Fruit fly (Drosophila melanogaster) whole organism, prepupa: ENCODE results near the gene Dsp1.

Source experiments
- CG6854 ChIP-seq: fragments of 200-800 bp; sonication (Bioruptor generic); optimal IDR thresholded peaks from 2 replicates; lab custom pipeline; 2017; ENCODE audit warnings: missing biosample characterization, mild to moderate bottlenecking, missing genetic modification characterization
- CG9139 ChIP-seq: fragments of 200-800 bp; sonication (Bioruptor generic); optimal IDR thresholded peaks from 3 replicates; lab custom pipeline; 2017; ENCODE audit warnings: missing biosample characterization, mild to moderate bottlenecking, missing genetic modification characterization
- Eip75B ChIP-seq: fragments of 200-800 bp; sonication (Bioruptor generic); optimal IDR thresholded peaks from 3 replicates; lab custom pipeline; 2016; ENCODE audit warnings: missing biosample characterization, missing genetic modification characterization
- dac ChIP-seq: fragments of 200-800 bp; sonication (Bioruptor generic); optimal IDR thresholded peaks from 2 replicates; lab custom pipeline; 2017; ENCODE audit warnings: missing biosample characterization, mild to moderate bottlenecking, missing genetic modification characterization

DNA sequence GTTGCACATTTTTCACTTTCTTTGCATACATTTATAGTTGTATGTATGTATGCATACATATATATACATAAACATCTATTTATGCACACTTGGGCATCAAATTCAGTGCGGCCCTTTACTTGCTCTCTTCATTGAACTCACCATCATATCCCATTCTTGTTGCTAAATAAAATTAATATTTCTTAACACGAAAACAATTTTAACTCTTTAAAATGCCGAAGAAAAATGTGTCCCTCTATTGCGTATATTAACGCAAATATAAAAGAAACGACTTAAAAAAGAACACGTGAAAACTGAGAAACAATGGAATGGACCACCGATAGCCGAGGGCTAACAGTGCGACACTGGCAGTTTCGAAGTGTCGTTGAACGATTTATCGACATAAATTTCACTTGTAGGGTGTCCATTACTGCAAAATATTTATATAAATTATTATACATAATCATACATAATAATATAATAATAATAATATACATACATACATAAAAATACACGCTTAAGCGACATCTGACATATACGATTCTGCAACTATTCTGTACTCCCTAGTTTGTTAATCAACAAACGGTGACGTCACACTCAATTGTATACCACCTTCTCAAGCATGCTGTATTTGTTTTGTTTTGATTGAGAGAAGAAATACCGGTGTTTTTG, 25.4 kb downstream of the Dsp1 start, which contains the start of the genes U2af50 and PIG-Q:
- TF ChIP-seq CG9139 (GFP tag; lab: Kevin White, UChicago) (peak; percentile 86), Eip75B (no peak), CG6854 (GFP tag; lab: Kevin White, UChicago) (peak; percentile 83), dac (GFP tag; lab: Kevin White, UChicago) (peak; percentile 82)
